Worm (Caenorhabditis elegans): ENCODE data around the gene mrps-26.

DNA sequence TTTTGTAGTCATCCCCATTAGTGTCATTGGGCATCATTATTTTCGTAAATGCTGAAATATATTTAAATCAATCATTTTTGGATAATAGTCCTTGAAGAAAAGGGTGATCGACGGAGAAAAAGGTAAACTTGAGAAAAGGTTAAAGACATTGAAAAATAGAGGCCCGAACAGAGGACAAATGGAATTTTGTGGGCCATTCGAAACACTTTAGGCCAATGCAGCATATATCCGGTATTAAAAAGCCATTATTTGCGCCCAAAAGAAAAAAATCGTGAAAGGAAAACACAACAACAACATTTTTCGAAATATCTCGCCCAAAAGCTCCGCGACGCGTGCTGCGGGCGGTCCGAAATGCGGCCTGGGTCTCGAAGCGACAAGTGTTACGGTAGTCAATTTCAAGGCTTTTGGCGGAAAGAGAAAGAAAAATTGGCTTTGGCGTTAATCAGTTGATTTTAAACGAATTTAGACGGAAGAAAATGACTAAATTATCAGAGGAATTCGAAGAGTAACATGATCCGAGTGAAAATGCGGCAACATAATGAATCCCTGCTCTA is 27.5 kb upstream of the mrps-26 start, which contains the start of gene morc-1:
- TF ChIP-seq lin-13 (tag; optimal IDR thresholded peaks at IDR 0.05) = no peak
- TF ChIP-seq pha-4 (tag; optimal IDR thresholded peaks at IDR 0.05) = no peak
- no peak for TF ChIP-seq nhr-237 (tag; optimal IDR thresholded peaks at IDR 0.05)
- no peak for TF ChIP-seq ces-1 (GFP tag; optimal IDR thresholded peaks at IDR 0.05)
- TF ChIP-seq elt-3 (tag; optimal IDR thresholded peaks at IDR 0.05) = no peak
- TF ChIP-seq M03D4.4 (tag; optimal IDR thresholded peaks at IDR 0.05) = no peak
- no peak for TF ChIP-seq lsy-2 (tag; optimal IDR thresholded peaks at IDR 0.05)
- TF ChIP-seq unc-39 (tag; optimal IDR thresholded peaks at IDR 0.05) = no peak
- no peak for TF ChIP-seq drap-1 (GFP tag; optimal IDR thresholded peaks at IDR 0.05)
- no peak for TF ChIP-seq mab-5 (tag; optimal IDR thresholded peaks at IDR 0.05)
- TF ChIP-seq ceh-43 (GFP tag; optimal IDR thresholded peaks at IDR 0.05) = no peak
- TF ChIP-seq blmp-1 (tag; optimal IDR thresholded peaks at IDR 0.05) = no peak

All from whole organism, mixed stage, embryonic.